Fruit fly (Drosophila melanogaster): Measurements from ENCODE around the gene Mrgn1.

DNA sequence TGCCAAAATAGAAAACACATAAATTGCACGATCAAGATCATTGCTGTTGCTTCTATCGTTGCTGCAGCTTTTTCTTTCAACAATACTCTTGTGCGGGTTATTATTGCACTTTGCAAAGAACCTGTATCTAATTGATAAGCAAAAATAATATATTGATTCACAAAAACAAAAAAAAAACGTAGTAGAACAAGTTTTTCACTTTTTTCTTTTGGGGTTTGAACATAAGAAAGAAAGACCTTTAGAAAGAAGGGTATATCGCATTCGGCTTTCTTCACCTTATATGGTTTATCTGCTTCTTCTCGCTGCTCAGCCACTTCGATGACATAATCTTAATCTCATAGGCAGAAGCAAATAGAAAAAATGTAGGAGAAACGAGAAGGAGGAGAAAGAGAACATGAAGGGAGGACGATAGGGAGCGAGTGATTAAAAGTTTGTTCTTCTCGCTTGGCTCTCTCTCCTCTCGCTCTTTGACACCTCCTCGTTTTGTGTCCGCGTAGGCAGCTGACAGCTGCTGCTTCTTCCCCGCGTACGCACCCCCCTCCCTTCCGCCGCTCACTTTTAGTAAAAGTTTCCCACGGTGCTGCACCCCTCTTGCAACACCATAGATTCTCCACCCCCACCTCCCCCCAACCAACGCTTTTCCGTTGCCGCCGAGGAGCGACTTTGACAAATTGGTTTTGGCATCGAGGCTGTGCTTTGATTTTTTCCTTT lies 22.9 kb downstream of the Mrgn1 start:
- no peak for TF ChIP-seq acj6 (GFP tag; optimal IDR thresholded peaks at IDR 0.05)
- TF ChIP-seq topi (GFP tag; optimal IDR thresholded peaks at IDR 0.05): no peak
- no peak for TF ChIP-seq CG9139 (GFP tag; optimal IDR thresholded peaks at IDR 0.05)
- TF ChIP-seq Blimp-1 (GFP tag; optimal IDR thresholded peaks at IDR 0.05): no peak
- peak; percentile 29; the same call in 1 of the 2 replicates for TF ChIP-seq CG11294 (GFP tag; IDR thresholded peaks at IDR 0.05)
- TF ChIP-seq CG6276 (GFP tag; optimal IDR thresholded peaks at IDR 0.05): no peak
- TF ChIP-seq CG3919 (GFP tag; optimal IDR thresholded peaks at IDR 0.05): no peak
- no peak for TF ChIP-seq Eip75B (GFP tag; optimal IDR thresholded peaks at IDR 0.05)
- TF ChIP-seq CG8119 (GFP tag; IDR thresholded peaks at IDR 0.05): peak; percentile 41; the same call in 1 of the 3 replicates
- no peak for TF ChIP-seq Sox15 (GFP tag; optimal IDR thresholded peaks at IDR 0.05)
- TF ChIP-seq fd59A (GFP tag; optimal IDR thresholded peaks at IDR 0.05): no peak
